Worm (Caenorhabditis elegans): ENCODE data around the gene F39G3.5.

DNA sequence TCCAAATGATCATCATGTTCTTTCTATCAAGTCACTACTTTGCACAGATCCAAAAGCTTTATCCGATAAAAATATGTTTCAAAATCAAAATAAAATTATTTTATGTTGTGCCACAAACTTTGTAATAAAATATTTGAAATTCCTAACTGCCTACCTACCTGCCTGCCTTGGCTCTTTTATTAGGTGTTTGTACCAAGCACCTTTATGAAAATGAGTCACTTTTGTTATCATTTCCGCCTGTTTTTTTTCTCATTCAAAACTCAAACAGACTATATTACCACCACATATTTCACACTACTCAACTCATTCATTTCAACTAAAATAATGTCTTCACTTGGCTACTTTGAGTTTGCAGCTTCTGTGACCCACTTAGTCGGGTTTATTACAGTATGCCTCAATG is 2.0 kb downstream of the F39G3.5 start, which contains the start of gene F39G3.4:
- TF ChIP-seq fkh-2 (tag; optimal IDR thresholded peaks at IDR 0.05) (no peak), fkh-10 (GFP tag; optimal IDR thresholded peaks at IDR 0.05) (no peak), ama-1 (optimal IDR thresholded peaks at IDR 0.05) (no peak), ceh-82 (tag; optimal IDR thresholded peaks at IDR 0.05) (no peak), pha-4 (tag; optimal IDR thresholded peaks at IDR 0.05) (no peak), zag-1 (tag; optimal IDR thresholded peaks at IDR 0.05) (no peak), egl-27 (tag; optimal IDR thresholded peaks at IDR 0.05) (no peak), aly-2 (tag; optimal IDR thresholded peaks at IDR 0.05) (no peak), elt-1 (tag; optimal IDR thresholded peaks at IDR 0.05) (no peak), nhr-28 (tag; optimal IDR thresholded peaks at IDR 0.05) (no peak), fos-1 (tag; optimal IDR thresholded peaks at IDR 0.05) (no peak), nhr-77 (tag; optimal IDR thresholded peaks at IDR 0.05) (no peak), nhr-25 (tag; optimal IDR thresholded peaks at IDR 0.05) (no peak)

All from whole organism, L3 larva.